Worm (Caenorhabditis elegans): Measurements from ENCODE around the gene F01F1.3.

Gene F01F1.3

DNA sequence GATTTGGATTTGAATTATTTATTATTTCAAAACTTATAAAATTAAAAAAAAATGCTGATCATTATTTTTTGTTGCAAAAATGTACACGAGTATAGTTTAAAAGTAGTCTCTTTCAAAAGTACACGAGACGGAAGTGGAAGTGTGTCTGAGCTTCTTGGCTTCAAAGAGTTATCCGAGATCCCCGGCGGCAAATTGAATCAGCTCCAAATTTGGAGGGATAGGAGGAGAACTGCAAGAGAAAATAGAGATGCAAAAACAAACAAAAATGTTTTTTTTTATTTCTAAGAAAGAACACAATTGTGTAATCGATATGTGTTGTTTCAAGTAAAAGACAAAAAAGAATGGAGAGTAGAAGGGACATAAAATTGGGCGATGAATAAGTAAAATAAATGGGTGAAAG is 30.8 kb downstream of the F01F1.3 start:
- TF ChIP-seq nhr-25 (tag; optimal IDR thresholded peaks at IDR 0.05) = no peak
- no peak for TF ChIP-seq egl-27 (tag; optimal IDR thresholded peaks at IDR 0.05)
- TF ChIP-seq pqm-1 (tag; optimal IDR thresholded peaks at IDR 0.05) = no peak
- no peak for TF ChIP-seq nhr-77 (tag; optimal IDR thresholded peaks at IDR 0.05)
- TF ChIP-seq ztf-4 (tag; optimal IDR thresholded peaks at IDR 0.05) = no peak
- TF ChIP-seq eor-1 (tag; optimal IDR thresholded peaks at IDR 0.05) = no peak
- TF ChIP-seq aly-2 (tag; optimal IDR thresholded peaks at IDR 0.05) = no peak
- TF ChIP-seq R02D3.7 (tag; optimal IDR thresholded peaks at IDR 0.05) = no peak
- no peak for TF ChIP-seq nhr-43 (tag; optimal IDR thresholded peaks at IDR 0.05; ENCODE audit: poor library complexity, severe bottlenecking)
- TF ChIP-seq elt-2 (tag; optimal IDR thresholded peaks at IDR 0.05) = no peak
- TF ChIP-seq nhr-76 (tag; optimal IDR thresholded peaks at IDR 0.05) = no peak
- TF ChIP-seq daf-12 (tag; optimal IDR thresholded peaks at IDR 0.05) = no peak
- no peak for TF ChIP-seq ZK546.5 (tag; optimal IDR thresholded peaks at IDR 0.05)

DNA sequence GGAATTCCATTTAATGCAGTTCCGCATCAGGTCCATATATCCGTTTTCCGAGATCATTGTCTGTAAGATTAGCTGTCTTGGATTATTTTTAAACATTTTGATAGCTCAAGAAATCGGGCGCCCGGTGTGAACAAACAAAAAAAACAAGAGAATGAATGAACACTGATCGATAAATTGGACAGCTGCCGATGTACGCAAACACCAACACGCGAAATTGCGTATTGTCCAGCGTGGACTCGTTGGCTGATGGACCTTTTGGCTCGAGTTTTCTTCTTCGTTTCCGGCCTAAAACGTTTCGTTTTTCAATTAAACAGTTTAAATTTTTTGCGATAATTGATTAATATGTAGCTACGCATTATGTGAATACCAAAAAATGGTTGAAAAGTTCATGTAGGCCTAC is 34.3 kb downstream of the F01F1.3 start, which contains the start of gene dpff-1:
TSS of gene dpff-1 (minus strand) at position 288 of the 400 bp plus-strand sequence.
- TF ChIP-seq egl-5 (tag; optimal IDR thresholded peaks at IDR 0.05) = no peak
- peak; percentile 61 for TF ChIP-seq hmg-11 (tag; optimal IDR thresholded peaks at IDR 0.05)
- no peak for TF ChIP-seq elt-2 (tag; optimal IDR thresholded peaks at IDR 0.05)
- no peak for TF ChIP-seq fkh-10 (GFP tag; optimal IDR thresholded peaks at IDR 0.05)
- peak; percentile 52 for TF ChIP-seq nfya-1 (tag; optimal IDR thresholded peaks at IDR 0.05; ENCODE audit: insufficient read depth)
- TF ChIP-seq nhr-11 (tag; optimal IDR thresholded peaks at IDR 0.05) = no peak
- no peak for TF ChIP-seq aly-2 (tag; optimal IDR thresholded peaks at IDR 0.05)
- TF ChIP-seq egl-27 (tag; optimal IDR thresholded peaks at IDR 0.05) = no peak
- TF ChIP-seq pha-4 (tag; optimal IDR thresholded peaks at IDR 0.05) = peak; percentile 13
- peak; percentile 10 for TF ChIP-seq nhr-23 (tag; optimal IDR thresholded peaks at IDR 0.05)
- peak; percentile 54 for TF ChIP-seq ceh-28 (tag; optimal IDR thresholded peaks at IDR 0.05)

- TF ChIP-seq R02D3.7 (tag; optimal IDR thresholded peaks at IDR 0.05) (no peak), ztf-4 (tag; optimal IDR thresholded peaks at IDR 0.05) (no peak), jun-1 (tag; optimal IDR thresholded peaks at IDR 0.05) (no peak), pqm-1 (tag; optimal IDR thresholded peaks at IDR 0.05) (no peak), nhr-11 (tag; optimal IDR thresholded peaks at IDR 0.05) (no peak), nhr-237 (tag; optimal IDR thresholded peaks at IDR 0.05) (no peak), ZK546.5 (tag; optimal IDR thresholded peaks at IDR 0.05) (no peak), nhr-43 (tag; optimal IDR thresholded peaks at IDR 0.05; ENCODE audit: poor library complexity, severe bottlenecking) (no peak), ceh-16 (tag; optimal IDR thresholded peaks at IDR 0.05) (no peak), mml-1 (tag; optimal IDR thresholded peaks at IDR 0.05) (no peak), unc-39 (tag; optimal IDR thresholded peaks at IDR 0.05) (no peak), skn-1 (tag; optimal IDR thresholded peaks at IDR 0.05) (no peak), hmg-11 (tag; optimal IDR thresholded peaks at IDR 0.05) (no peak), ceh-9 (tag; optimal IDR thresholded peaks at IDR 0.05) (no peak)
Measured at ce11 chrIII:5906749-5907148, 35.0 kb downstream of the F01F1.3 start, which contains the start of gene erd-2.2. Gene erd-2.2 (plus strand): TSS chrIII:5907049.

ce11 chrIII:5908408-5908807 is 36.7 kb downstream of the F01F1.3 start, which contains the start of gene C28H8.3:
Gene C28H8.3 (plus strand): TSS chrIII:5908700.
- TF ChIP-seq ztf-11 (tag; optimal IDR thresholded peaks at IDR 0.05) (no peak), pha-4 (tag; optimal IDR thresholded peaks at IDR 0.05) (no peak), egl-27 (tag; optimal IDR thresholded peaks at IDR 0.05) (no peak), mdl-1 (tag; optimal IDR thresholded peaks at IDR 0.05) (no peak), elt-1 (tag; optimal IDR thresholded peaks at IDR 0.05) (no peak), nhr-25 (tag; optimal IDR thresholded peaks at IDR 0.05) (no peak), hmg-11 (tag; optimal IDR thresholded peaks at IDR 0.05) (no peak), ceh-28 (tag; optimal IDR thresholded peaks at IDR 0.05) (peak; percentile 1), nfya-1 (tag; optimal IDR thresholded peaks at IDR 0.05; ENCODE audit: insufficient read depth) (no peak), nhr-43 (tag; optimal IDR thresholded peaks at IDR 0.05; ENCODE audit: poor library complexity, severe bottlenecking) (no peak), nhr-77 (tag; optimal IDR thresholded peaks at IDR 0.05) (no peak), ama-1 (optimal IDR thresholded peaks at IDR 0.05) (peak; percentile 27), sea-2 (GFP tag; optimal IDR thresholded peaks at IDR 0.05) (no peak), pqm-1 (tag; optimal IDR thresholded peaks at IDR 0.05) (no peak), egl-5 (tag; optimal IDR thresholded peaks at IDR 0.05) (no peak), ZK546.5 (tag; optimal IDR thresholded peaks at IDR 0.05) (no peak), fkh-10 (GFP tag; optimal IDR thresholded peaks at IDR 0.05) (no peak), nhr-67 (tag; optimal IDR thresholded peaks at IDR 0.05) (no peak)

DNA sequence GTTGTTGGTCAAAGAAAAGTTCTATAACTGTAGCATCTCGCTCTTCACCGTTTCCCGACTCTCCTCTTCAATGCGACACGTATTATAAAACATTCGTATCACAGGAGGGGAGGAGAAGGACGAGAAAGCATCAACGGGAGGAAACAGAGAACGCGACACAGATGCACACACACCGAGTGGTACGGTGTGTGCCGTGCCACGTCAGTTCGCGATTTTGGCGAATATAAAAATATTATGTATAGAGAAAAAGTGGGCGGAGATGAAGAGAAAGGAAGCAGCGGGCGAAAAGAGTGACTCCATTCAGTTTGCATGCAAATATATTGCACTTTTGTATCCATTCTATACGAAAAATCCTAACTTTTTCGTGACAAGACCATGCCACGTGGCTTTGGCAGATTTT is 43.0 kb downstream of the F01F1.3 start:
- TF ChIP-seq nfya-1 (tag; optimal IDR thresholded peaks at IDR 0.05; ENCODE audit: insufficient read depth) (peak; percentile 72), nhr-25 (tag; optimal IDR thresholded peaks at IDR 0.05) (no peak), pha-4 (tag; optimal IDR thresholded peaks at IDR 0.05) (peak; percentile 12), ceh-16 (tag; optimal IDR thresholded peaks at IDR 0.05) (no peak), fkh-2 (tag; optimal IDR thresholded peaks at IDR 0.05) (no peak), elt-2 (tag; optimal IDR thresholded peaks at IDR 0.05) (peak; percentile 77), pqm-1 (tag; optimal IDR thresholded peaks at IDR 0.05) (peak; percentile 48)

All from whole organism, L3 larva.